Worm (Caenorhabditis elegans): ENCODE measurements around the gene hxk-3.

ce11 chrIV:1521224-1521623 lies 23.8 kb downstream of the hxk-3 start, which contains the start of gene K03H6.4:
- TF ChIP-seq dao-5 (tag; optimal IDR thresholded peaks at IDR 0.05) (no peak), him-1 (tag; optimal IDR thresholded peaks at IDR 0.05) (no peak), W03F9.2 (tag; optimal IDR thresholded peaks at IDR 0.05) (no peak)

All from whole organism, L4/young adult.